Fruit fly (Drosophila melanogaster) whole organism, embryonic: ENCODE results near the gene E2f1.

Source experiments
- B-H2 ChIP-seq: fragments of 200-800 bp; sonication (Bioruptor generic); optimal IDR thresholded peaks from 2 replicates; lab custom pipeline; 2018; ENCODE audit warnings: missing biosample characterization, mild to moderate bottlenecking, missing genetic modification characterization
- CG10267 ChIP-seq: fragments of 200-800 bp; sonication (Bioruptor generic); optimal IDR thresholded peaks from 2 replicates; lab custom pipeline; 2018; ENCODE audit warnings: missing biosample characterization, mild to moderate bottlenecking, missing genetic modification characterization, moderate library complexity
- CG10654 ChIP-seq: fragments of 200-800 bp; sonication (Bioruptor generic); optimal IDR thresholded peaks from 2 replicates; lab custom pipeline; 2016; ENCODE audit warnings: missing biosample characterization, missing genetic modification characterization
- CG11247 ChIP-seq: fragments of 200-800 bp; sonication (Bioruptor generic); IDR thresholded peaks from 2 replicates; pipeline ENCODE4 v1.3.6; 2022; ENCODE audit warnings: missing biosample characterization, missing genetic modification characterization
- CG11398 ChIP-seq: fragments of 200-800 bp; sonication (Bioruptor generic); optimal IDR thresholded peaks from 2 replicates; lab custom pipeline; 2016; ENCODE audit warnings: missing biosample characterization, missing genetic modification characterization
- CG12104 ChIP-seq: fragments of 200-800 bp; sonication (Bioruptor generic); optimal IDR thresholded peaks from 3 replicates; lab custom pipeline; 2016; ENCODE audit warnings: missing biosample characterization, missing genetic modification characterization
- CG1233 ChIP-seq: fragments of 200-800 bp; sonication (Bioruptor generic); optimal IDR thresholded peaks from 4 replicates; lab custom pipeline; 2018; ENCODE audit warnings: missing biosample characterization, mild to moderate bottlenecking, missing genetic modification characterization
- CG13894 ChIP-seq: fragments of 200-800 bp; sonication (Bioruptor generic); optimal IDR thresholded peaks from 3 replicates; lab custom pipeline; 2018; ENCODE audit warnings: missing biosample characterization, mild to moderate bottlenecking, missing genetic modification characterization, moderate library complexity
- CG14710 ChIP-seq: fragments of 200-800 bp; sonication (Bioruptor generic); optimal IDR thresholded peaks from 3 replicates; lab custom pipeline; 2019; ENCODE audit warnings: missing biosample characterization, mild to moderate bottlenecking, missing genetic modification characterization, moderate library complexity
- CG16863 ChIP-seq: fragments of 200-800 bp; sonication (Bioruptor generic); optimal IDR thresholded peaks from 3 replicates; lab custom pipeline; 2016; ENCODE audit warnings: missing biosample characterization, missing genetic modification characterization
- CG17361 ChIP-seq: fragments of 200-800 bp; sonication (Bioruptor generic); IDR thresholded peaks from 3 replicates; pipeline ENCODE4 v1.3.6; 2022; ENCODE audit warnings: missing biosample characterization, missing genetic modification characterization
- CG17829 ChIP-seq: fragments of 200-800 bp; optimal IDR thresholded peaks from 2 replicates; lab custom pipeline; 2019; ENCODE audit warnings: missing biosample characterization, mild to moderate bottlenecking, missing genetic modification characterization, moderate library complexity
- CG18599 ChIP-seq: fragments of 200-800 bp; sonication (Bioruptor generic); optimal IDR thresholded peaks from 3 replicates; lab custom pipeline; 2017; ENCODE audit warnings: missing biosample characterization, missing genetic modification characterization, mild to moderate bottlenecking, moderate library complexity, missing genetic modification reagents
- CG2199 ChIP-seq: fragments of 200-800 bp; sonication (Bioruptor generic); IDR thresholded peaks from 3 replicates; pipeline ENCODE4 v1.3.6; 2022; ENCODE audit warnings: missing biosample characterization, missing genetic modification characterization
- CG32767 ChIP-seq: fragments of 200-800 bp; sonication (Bioruptor generic); IDR thresholded peaks from 2 replicates; pipeline ENCODE4 v1.3.6; 2022; ENCODE audit warnings: missing biosample characterization, missing genetic modification characterization
- CG4854 ChIP-seq: fragments of 200-800 bp; sonication (Bioruptor generic); optimal IDR thresholded peaks from 2 replicates; lab custom pipeline; 2016; ENCODE audit warnings: missing biosample characterization, missing genetic modification characterization, inconsistent platforms
- CG7556 ChIP-seq: fragments of 200-800 bp; sonication (Bioruptor generic); optimal IDR thresholded peaks from 2 replicates; lab custom pipeline; 2017; ENCODE audit warnings: missing biosample characterization, mild to moderate bottlenecking, missing genetic modification characterization
- CG7839 ChIP-seq: fragments of 200-800 bp; sonication (Bioruptor generic); optimal IDR thresholded peaks from 3 replicates; lab custom pipeline; 2018; ENCODE audit warnings: missing biosample characterization, mild to moderate bottlenecking, missing genetic modification characterization, moderate library complexity
- CG7987 ChIP-seq: fragments of 200-800 bp; sonication (Bioruptor generic); optimal IDR thresholded peaks from 2 replicates; lab custom pipeline; 2018; ENCODE audit warnings: missing biosample characterization, mild to moderate bottlenecking, missing genetic modification characterization, moderate library complexity
- CG8089 ChIP-seq: fragments of 200-800 bp; sonication (Bioruptor generic); optimal IDR thresholded peaks from 3 replicates; lab custom pipeline; 2016; ENCODE audit warnings: missing biosample characterization, missing genetic modification characterization
- CG9215 ChIP-seq: fragments of 200-800 bp; sonication (Bioruptor generic); IDR thresholded peaks from 2 replicates; pipeline ENCODE4 v1.3.6; 2022; ENCODE audit warnings: missing biosample characterization, missing genetic modification characterization
- Elba2 ChIP-seq: fragments of 200-800 bp; sonication (Bioruptor generic); optimal IDR thresholded peaks from 3 replicates; lab custom pipeline; 2016; ENCODE audit warnings: missing biosample characterization, missing genetic modification characterization
- Fer2 ChIP-seq: fragments of 200-800 bp; sonication (Bioruptor generic); optimal IDR thresholded peaks from 2 replicates; lab custom pipeline; 2018; ENCODE audit warnings: missing biosample characterization, mild to moderate bottlenecking, missing genetic modification characterization, moderate library complexity
- H2.0 ChIP-seq: fragments of 200-800 bp; sonication (Bioruptor generic); IDR thresholded peaks from 2 replicates; pipeline ENCODE4 v1.3.6; 2022; ENCODE audit warnings: missing biosample characterization, missing genetic modification characterization
- HLH4C ChIP-seq: fragments of 200-800 bp; sonication (Bioruptor generic); IDR thresholded peaks from 3 replicates; pipeline ENCODE4 v1.3.6; 2022; ENCODE audit warnings: missing biosample characterization, missing genetic modification characterization; ENCODE audit not compliant: partially characterized antibody
- HLH54F ChIP-seq: fragments of 200-800 bp; sonication (Bioruptor generic); optimal IDR thresholded peaks from 3 replicates; lab custom pipeline; 2016; ENCODE audit warnings: missing biosample characterization, missing genetic modification characterization
- Hr51 ChIP-seq, 2 experiments: fragments of 200-800 bp; sonication (Bioruptor generic); optimal IDR thresholded peaks; 2 replicates in 1 of 2; 3 replicates in 1 of 2; lab custom pipeline; 2016 to 2018; ENCODE audit warnings: missing biosample characterization in 2 of 2, missing genetic modification characterization in 2 of 2, mild to moderate bottlenecking in 1 of 2, moderate library complexity in 1 of 2
- Lhr ChIP-seq: fragments of 200-800 bp; sonication (Bioruptor generic); optimal IDR thresholded peaks from 3 replicates; lab custom pipeline; 2017; ENCODE audit warnings: mild to moderate bottlenecking, missing biosample characterization, missing genetic modification reagents, missing genetic modification characterization
- MBD-R2 ChIP-seq: fragments of 200-800 bp; sonication (Bioruptor generic); IDR thresholded peaks from 2 replicates; pipeline ENCODE4 v1.3.6; 2022; ENCODE audit warnings: missing biosample characterization, missing genetic modification characterization
- MTF-1 ChIP-seq: fragments of 200-800 bp; sonication (Bioruptor generic); optimal IDR thresholded peaks from 2 replicates; lab custom pipeline; 2018; ENCODE audit warnings: missing biosample characterization, mild to moderate bottlenecking, missing genetic modification characterization, borderline replicate concordance
- Pdp1 ChIP-seq, 2 experiments: fragments of 200-800 bp; sonication (Bioruptor generic); optimal IDR thresholded peaks; 3 replicates each; lab custom pipeline; 2016; ENCODE audit warnings: missing biosample characterization in 2 of 2, missing genetic modification characterization in 2 of 2, mild to moderate bottlenecking in 1 of 2, moderate library complexity in 1 of 2
- Six4 ChIP-seq: fragments of 200-800 bp; sonication (Bioruptor generic); optimal IDR thresholded peaks from 2 replicates; lab custom pipeline; 2016; ENCODE audit warnings: missing biosample characterization, missing genetic modification characterization
- Spps ChIP-seq: fragments of 200-800 bp; sonication (Bioruptor generic); optimal IDR thresholded peaks from 2 replicates; lab custom pipeline; 2018; ENCODE audit warnings: missing biosample characterization, mild to moderate bottlenecking, missing genetic modification characterization
- Ssrp ChIP-seq: fragments of 200-800 bp; sonication (Bioruptor generic); optimal IDR thresholded peaks from 2 replicates; lab custom pipeline; 2018; ENCODE audit warnings: missing biosample characterization, mild to moderate bottlenecking, missing genetic modification characterization, moderate library complexity
- Trl ChIP-seq, 3 experiments: fragments of >200 bp in 2 of 3; fragments of 200-800 bp in 1 of 3; sonication (Bioruptor generic) in 1 of 3; optimal IDR thresholded peaks; 2 replicates in 1 of 3; 3 replicates in 2 of 3; lab custom pipeline; 2016 to 2017; ENCODE audit warnings: missing biosample characterization in 1 of 3, missing genetic modification characterization in 1 of 3
- Vsx1 ChIP-seq: fragments of 200-800 bp; sonication (Bioruptor generic); optimal IDR thresholded peaks from 2 replicates; lab custom pipeline; 2017; ENCODE audit warnings: missing biosample characterization, mild to moderate bottlenecking, missing genetic modification characterization, missing genetic modification reagents
- al ChIP-seq: fragments of 200-800 bp; sonication (Bioruptor generic); IDR thresholded peaks from 2 replicates; pipeline ENCODE4 v1.3.6; 2022; ENCODE audit warnings: missing biosample characterization, missing genetic modification characterization
- ase ChIP-seq: fragments of 200-800 bp; sonication (Bioruptor generic); IDR thresholded peaks from 3 replicates; pipeline ENCODE4 v1.3.6; 2022; ENCODE audit warnings: missing biosample characterization, missing genetic modification characterization
- ewg ChIP-seq: fragments of 200-800 bp; sonication (Bioruptor generic); optimal IDR thresholded peaks from 3 replicates; lab custom pipeline; 2017; ENCODE audit warnings: mild to moderate bottlenecking, missing biosample characterization, missing genetic modification reagents, missing genetic modification characterization
- gro ChIP-seq: fragments of 200-800 bp; sonication (Bioruptor generic); optimal IDR thresholded peaks from 2 replicates; lab custom pipeline; 2016; ENCODE audit warnings: missing biosample characterization, missing genetic modification characterization
- gt ChIP-seq: fragments of 200-800 bp; sonication (Bioruptor generic); IDR thresholded peaks from 2 replicates; pipeline ENCODE4 v1.3.6; 2022; ENCODE audit warnings: missing biosample characterization, missing genetic modification characterization
- h ChIP-seq: fragments of >200 bp; optimal IDR thresholded peaks from 2 replicates; lab custom pipeline; 2017
- hbn ChIP-seq: fragments of 200-800 bp; sonication (Bioruptor generic); IDR thresholded peaks from 2 replicates; pipeline ENCODE4 v1.3.6; 2022; ENCODE audit warnings: missing biosample characterization, missing genetic modification characterization; ENCODE audit not compliant: partially characterized antibody
- pnt ChIP-seq: fragments of 200-800 bp; sonication (Bioruptor generic); optimal IDR thresholded peaks from 3 replicates; lab custom pipeline; 2016; ENCODE audit warnings: missing biosample characterization, missing genetic modification characterization
- rib ChIP-seq: fragments of 200-800 bp; sonication (Bioruptor generic); IDR thresholded peaks from 2 replicates; pipeline ENCODE4 v1.3.6; 2022; ENCODE audit warnings: missing biosample characterization, missing genetic modification characterization
- stc ChIP-seq: fragments of 200-800 bp; sonication (Bioruptor generic); IDR thresholded peaks from 2 replicates; pipeline ENCODE4 v1.3.6; 2022; ENCODE audit warnings: missing biosample characterization, missing genetic modification characterization
- wek ChIP-seq: fragments of 200-800 bp; sonication (Bioruptor generic); optimal IDR thresholded peaks from 3 replicates; lab custom pipeline; 2018; ENCODE audit warnings: missing biosample characterization, mild to moderate bottlenecking, missing genetic modification characterization, moderate library complexity

E2f1 gene

dm6 chr3R:21656492-21657484 is 3.9 kb downstream of the E2f1 start (continued):
- TF ChIP-seq HLH4C (GFP tag; lab: Robert Waterston, UW) = no peak
- peak; percentile 74 for TF ChIP-seq Ssrp
- peak; percentile 38 for TF ChIP-seq CG14710
- no peak for TF ChIP-seq Trl (optimal IDR thresholded peaks at IDR 0.05; lab: Kevin White, UChicago)
- TF ChIP-seq Trl (GFP tag; optimal IDR thresholded peaks at IDR 0.05; lab: Kevin White, UChicago) = no peak
- TF ChIP-seq stc (GFP tag; lab: Robert Waterston, UW) = peak; percentile 32; the same call in 1 of the 2 replicates
- TF ChIP-seq hbn (GFP tag; lab: Robert Waterston, UW) = no peak
- TF ChIP-seq pnt (GFP tag; lab: Kevin White, UChicago) = no peak
- TF ChIP-seq h (lab: Kevin White, UChicago) = no peak
- TF ChIP-seq Elba2 (GFP tag; lab: Kevin White, UChicago) = no peak
- peak; percentile 79 for TF ChIP-seq CG2199 (GFP tag; lab: Robert Waterston, UW)
- peak; percentile 77 for TF ChIP-seq CG17829 (tag; lab: Kevin White, UChicago)
- TF ChIP-seq CG8089 (GFP tag; lab: Kevin White, UChicago) = no peak
- TF ChIP-seq CG10654 (GFP tag; lab: Kevin White, UChicago) = peak; percentile 59
- TF ChIP-seq gro = no peak
- TF ChIP-seq H2.0 (GFP tag; lab: Robert Waterston, UW) = no peak; the same call in 1 of the 2 replicates
- TF ChIP-seq CG7839 (tag; lab: Kevin White, UChicago) = peak; percentile 75
- no peak for TF ChIP-seq gt
- no peak for TF ChIP-seq CG11398 (GFP tag; lab: Kevin White, UChicago)
- TF ChIP-seq Vsx1 (GFP tag; lab: Kevin White, UChicago) = peak; percentile 43
- TF ChIP-seq rib (GFP tag; lab: Robert Waterston, UW) = no peak
- peak; percentile 54 for TF ChIP-seq CG18599 (GFP tag; lab: Kevin White, UChicago)
- no peak for TF ChIP-seq Pdp1 (GFP tag; optimal IDR thresholded peaks at IDR 0.05; lab: Kevin White, UChicago)
- TF ChIP-seq al = no peak; the same call in 1 of the 2 replicates
- no peak for TF ChIP-seq CG16863 (GFP tag; lab: Kevin White, UChicago)
- no peak for TF ChIP-seq CG7987
- no peak for TF ChIP-seq HLH54F (GFP tag; lab: Kevin White, UChicago)
- no peak for TF ChIP-seq MTF-1 (GFP tag; lab: Kevin White, UChicago)
- TF ChIP-seq Hr51 (GFP tag; optimal IDR thresholded peaks at IDR 0.05; lab: Kevin White, UChicago) = peak in 1 of 2 experiments; percentile 86
- no peak for TF ChIP-seq wek (GFP tag; lab: Kevin White, UChicago)
- peak; percentile 85 for TF ChIP-seq CG17361 (GFP tag; lab: Robert Waterston, UW)
- peak; percentile 65; the same call in 1 of the 2 replicates for TF ChIP-seq CG32767 (GFP tag; lab: Robert Waterston, UW)
- peak; percentile 22 for TF ChIP-seq CG12104 (GFP tag; lab: Kevin White, UChicago)
- TF ChIP-seq CG9215 (GFP tag; lab: Robert Waterston, UW) = no peak; the same call in 1 of the 2 replicates
- TF ChIP-seq MBD-R2 = no peak
- no peak for TF ChIP-seq Spps
- peak; percentile 16 for TF ChIP-seq Lhr (GFP tag; lab: Kevin White, UChicago)
- TF ChIP-seq CG11247 (GFP tag; lab: Robert Waterston, UW) = 0 out of 2 replicates have a peak, but pooled peaks have one; percentile 28
- TF ChIP-seq CG7556 (GFP tag; lab: Kevin White, UChicago) = peak; percentile 75
- no peak for TF ChIP-seq ase (GFP tag; lab: Robert Waterston, UW)
- no peak for TF ChIP-seq Fer2 (tag; lab: Kevin White, UChicago)
- no peak for TF ChIP-seq B-H2 (GFP tag; lab: Kevin White, UChicago)
- peak; percentile 47 for TF ChIP-seq CG10267
- TF ChIP-seq Six4 = no peak
- no peak for TF ChIP-seq CG13894
- peak; percentile 62 for TF ChIP-seq ewg (GFP tag; lab: Kevin White, UChicago)
- no peak for TF ChIP-seq CG4854 (GFP tag; lab: Kevin White, UChicago)
- peak; percentile 25 for TF ChIP-seq CG1233 (GFP tag; lab: Kevin White, UChicago)
